Worm (Caenorhabditis elegans): Measurements from ENCODE around the gene sre-2.

sre-2 gene

ce11 chrII:8086803-8087202 is 15.1 kb downstream of the sre-2 start, which contains the start of gene K02C4.3 (continued):
- no peak for TF ChIP-seq egl-27 (tag; optimal IDR thresholded peaks at IDR 0.05)
- no peak for TF ChIP-seq nhr-237 (tag; optimal IDR thresholded peaks at IDR 0.05)
- TF ChIP-seq elt-3 (tag; optimal IDR thresholded peaks at IDR 0.05), result peak in 2 of 6 experiments; percentile 45 to 53
- TF ChIP-seq C04F5.9 (tag; optimal IDR thresholded peaks at IDR 0.05), result peak; percentile 55
- peak; percentile 89 for TF ChIP-seq snpc-4 (tag; optimal IDR thresholded peaks at IDR 0.05)
- peak in 1 of 2 experiments; percentile 60 for TF ChIP-seq mdl-1 (tag; optimal IDR thresholded peaks at IDR 0.05)
- peak; percentile 60 for TF ChIP-seq lin-39 (tag; optimal IDR thresholded peaks at IDR 0.05)
- peak; percentile 79 for TF ChIP-seq nhr-85 (tag)
- no peak for TF ChIP-seq unc-30 (tag; optimal IDR thresholded peaks at IDR 0.05)
- no peak for TF ChIP-seq ceh-90 (tag; optimal IDR thresholded peaks at IDR 0.05)
- TF ChIP-seq unc-62 (GFP tag; optimal IDR thresholded peaks at IDR 0.05), result no peak
- no peak for TF ChIP-seq tlp-1 (tag; optimal IDR thresholded peaks at IDR 0.05)
- TF ChIP-seq mef-2 (tag; optimal IDR thresholded peaks at IDR 0.05), result no peak
- peak; percentile 78 for TF ChIP-seq dsc-1 (tag; optimal IDR thresholded peaks at IDR 0.05)
- peak; percentile 37; the same call in 1 of the 2 replicates for TF ChIP-seq grh-1 (GFP tag; IDR thresholded peaks at IDR 0.05)
- peak; percentile 42 for TF ChIP-seq lin-15B (tag; optimal IDR thresholded peaks at IDR 0.05)
- TF ChIP-seq aha-1 (tag; optimal IDR thresholded peaks at IDR 0.05), result no peak
- no peak for TF ChIP-seq zag-1 (tag; optimal IDR thresholded peaks at IDR 0.05)
- TF ChIP-seq nhr-77 (tag; optimal IDR thresholded peaks at IDR 0.05), result peak; percentile 33
- TF ChIP-seq lir-3 (tag; optimal IDR thresholded peaks at IDR 0.05; ENCODE audit: poor library complexity), result peak; percentile 50
- no peak for TF ChIP-seq ama-1 (optimal IDR thresholded peaks at IDR 0.05)
- no peak for TF ChIP-seq hlh-4 (tag; optimal IDR thresholded peaks at IDR 0.05)
- peak; percentile 51 to 66 (median 62) for TF ChIP-seq ceh-82 (tag; optimal IDR thresholded peaks at IDR 0.05)
- TF ChIP-seq swsn-7 (tag; optimal IDR thresholded peaks at IDR 0.05), result peak; percentile 76
- peak; percentile 4 for TF ChIP-seq pag-3 (tag; optimal IDR thresholded peaks at IDR 0.05; ENCODE audit: borderline replicate concordance, insufficient read depth)
- TF ChIP-seq skn-1 (tag; optimal IDR thresholded peaks at IDR 0.05), result peak; percentile 77
- peak; percentile 77 for TF ChIP-seq nhr-90 (tag; optimal IDR thresholded peaks at IDR 0.05; ENCODE audit: poor library complexity)
- TF ChIP-seq fos-1 (tag; optimal IDR thresholded peaks at IDR 0.05), result peak; percentile 31
- no peak for TF ChIP-seq ets-5 (GFP tag; IDR thresholded peaks at IDR 0.05)
- TF ChIP-seq dpl-1 (GFP tag; optimal IDR thresholded peaks at IDR 0.05), result peak; percentile 86 to 94 (median 93)
- TF ChIP-seq xbp-1 (tag; optimal IDR thresholded peaks at IDR 0.05), result peak; percentile 74

- TF ChIP-seq ztf-4 (tag; optimal IDR thresholded peaks at IDR 0.05) (no peak), lsy-2 (tag; optimal IDR thresholded peaks at IDR 0.05) (no peak), nhr-20 (tag; optimal IDR thresholded peaks at IDR 0.05) (peak; percentile 7), mep-1 (tag; optimal IDR thresholded peaks at IDR 0.05) (peak; percentile 33), nhr-71 (tag; optimal IDR thresholded peaks at IDR 0.05) (peak; percentile 0), nhr-90 (tag; optimal IDR thresholded peaks at IDR 0.05; ENCODE audit: poor library complexity) (no peak), C34B4.2 (tag; optimal IDR thresholded peaks at IDR 0.05) (no peak), elt-3 (tag; optimal IDR thresholded peaks at IDR 0.05) (peak in 2 of 6 experiments; percentile 50 to 62), Y116A8C.19 (tag; optimal IDR thresholded peaks at IDR 0.05; ENCODE audit: borderline replicate concordance) (no peak), dpl-1 (GFP tag; optimal IDR thresholded peaks at IDR 0.05) (no peak), irx-1 (tag; optimal IDR thresholded peaks at IDR 0.05) (no peak), unc-62 (GFP tag; optimal IDR thresholded peaks at IDR 0.05) (no peak), unc-86 (tag; optimal IDR thresholded peaks at IDR 0.05) (no peak), lin-14 (GFP tag; optimal IDR thresholded peaks at IDR 0.05) (peak; percentile 15), elt-2 (tag; optimal IDR thresholded peaks at IDR 0.05) (peak; percentile 58), blmp-1 (tag; optimal IDR thresholded peaks at IDR 0.05) (peak; percentile 89), tbx-2 (tag; optimal IDR thresholded peaks at IDR 0.05) (no peak)
Observed at ce11 chrII:8078041-8078440, 23.9 kb downstream of the sre-2 start, which contains the start of gene K02C4.5. Gene K02C4.5, plus strand, starts transcription at chrII:8078435.
